Worm (Caenorhabditis elegans) whole organism, young adult: ENCODE results near the gene cdka-1.

Experiments used
- B0019.2 ChIP-seq: fragments of 200-800 bp; sonication (Bioruptor generic); conservative IDR thresholded peaks from 2 replicates; pipeline ENCODE4 v1.3.6; 2022; ENCODE audit warnings: missing genetic modification reagents, missing genetic modification characterization, missing compliant biosample characterization
- B0035.1 ChIP-seq: sonication (generic microtip); optimal IDR thresholded peaks from 2 replicates; lab custom pipeline; 2016; ENCODE audit warnings: missing genetic modification characterization, mild to moderate bottlenecking, missing compliant biosample characterization, missing genotype, missing genetic modification reagents
- B0336.3 ChIP-seq: fragments of 200-800 bp; sonication (Bioruptor generic); IDR thresholded peaks from 2 replicates; pipeline ENCODE4 v1.3.6; 2022; ENCODE audit warnings: missing genetic modification characterization, missing compliant biosample characterization
- D2030.7 ChIP-seq: fragments of 200-800 bp; sonication (Bioruptor generic); IDR thresholded peaks from 2 replicates; pipeline ENCODE4 v1.3.6; 2022; ENCODE audit warnings: missing genetic modification reagents, missing genetic modification characterization, missing compliant biosample characterization
- F33H1.4 ChIP-seq: fragments of 200-800 bp; sonication (Bioruptor generic); IDR thresholded peaks from 2 replicates; pipeline ENCODE4 v1.3.6; 2022; ENCODE audit warnings: missing genetic modification reagents, missing genetic modification characterization, missing compliant biosample characterization
- F52B5.7 ChIP-seq: sonication (generic microtip); optimal IDR thresholded peaks from 2 replicates; lab custom pipeline; 2016; ENCODE audit warnings: mild to moderate bottlenecking, missing genetic modification characterization, missing compliant biosample characterization
- F57A8.1 ChIP-seq: fragments of 200-800 bp; sonication (Bioruptor generic); optimal IDR thresholded peaks from 2 replicates; lab custom pipeline; 2018; ENCODE audit warnings: mild to moderate bottlenecking, missing genetic modification characterization, moderate library complexity, missing compliant biosample characterization
- K12H6.12 ChIP-seq: fragments of 200-800 bp; sonication (Bioruptor generic); optimal IDR thresholded peaks from 2 replicates; lab custom pipeline; 2018; ENCODE audit warnings: mild to moderate bottlenecking, missing genetic modification characterization, missing compliant biosample characterization
- Y53F4B.3 ChIP-seq: fragments of 200-800 bp; sonication (Bioruptor generic); IDR thresholded peaks from 2 replicates; pipeline ENCODE4 v1.3.6; 2022; ENCODE audit warnings: missing genetic modification reagents, missing genetic modification characterization, missing compliant biosample characterization
- Y53G8AR.9 ChIP-seq: fragments of 200-800 bp; sonication (Bioruptor generic); conservative IDR thresholded peaks from 2 replicates; pipeline ENCODE4 v1.3.6; 2022; ENCODE audit warnings: missing genetic modification reagents, missing genetic modification characterization, missing compliant biosample characterization
- aptf-3 ChIP-seq: fragments of 200-800 bp; sonication (Bioruptor generic); IDR thresholded peaks from 2 replicates; pipeline ENCODE4 v1.3.6; 2022; ENCODE audit warnings: missing genetic modification characterization, missing compliant biosample characterization
- attf-5 ChIP-seq: fragments of 200-800 bp; sonication (Bioruptor generic); optimal IDR thresholded peaks from 2 replicates; lab custom pipeline; 2018; ENCODE audit warnings: mild to moderate bottlenecking, missing genetic modification characterization, missing compliant biosample characterization
- cebp-1 ChIP-seq, 2 experiments: fragments of 200-800 bp in 1 of 2; sonication (Bioruptor generic) in 1 of 2; sonication (generic microtip) in 1 of 2; IDR thresholded peaks in 1 of 2; optimal IDR thresholded peaks in 1 of 2; 2 replicates each; pipeline versions ENCODE4 v1.3.6 to Lab custom; 2017 to 2022; ENCODE audit warnings: missing compliant biosample characterization in 2 of 2, missing genetic modification characterization in 2 of 2, mild to moderate bottlenecking in 1 of 2, missing genetic modification reagents in 1 of 2, moderate library complexity in 1 of 2
- ceh-91 ChIP-seq: fragments of 200-800 bp; sonication (Bioruptor generic); IDR thresholded peaks from 2 replicates; pipeline ENCODE4 v1.3.6; 2022; ENCODE audit warnings: missing genetic modification reagents, missing genetic modification characterization, missing compliant biosample characterization
- dox-1 ChIP-seq: fragments of 200-800 bp; sonication (Bioruptor generic); IDR thresholded peaks from 2 replicates; pipeline ENCODE4 v1.3.6; 2022; ENCODE audit warnings: missing genetic modification reagents, missing genetic modification characterization, missing compliant biosample characterization
- dpff-1 ChIP-seq: sonication (generic microtip); optimal IDR thresholded peaks from 2 replicates; lab custom pipeline; 2017; ENCODE audit warnings: mild to moderate bottlenecking, missing genetic modification characterization, missing compliant biosample characterization
- egrh-3 ChIP-seq: fragments of 200-800 bp; sonication (Bioruptor generic); IDR thresholded peaks from 2 replicates; pipeline ENCODE4 v1.3.6; 2022; ENCODE audit warnings: missing genetic modification reagents, missing genetic modification characterization, missing compliant biosample characterization
- ekl-4 ChIP-seq: fragments of 200-800 bp; sonication (Bioruptor generic); IDR thresholded peaks from 2 replicates; pipeline ENCODE4 v1.3.6; 2022; ENCODE audit warnings: missing genetic modification reagents, missing genetic modification characterization, missing compliant biosample characterization
- fkh-3 ChIP-seq: sonication (generic microtip); optimal IDR thresholded peaks from 2 replicates; lab custom pipeline; 2016; ENCODE audit warnings: mild to moderate bottlenecking, missing genetic modification characterization, missing compliant biosample characterization
- gei-17 ChIP-seq: fragments of 200-800 bp; sonication (Bioruptor generic); optimal IDR thresholded peaks from 2 replicates; lab custom pipeline; 2018; ENCODE audit warnings: mild to moderate bottlenecking, missing genetic modification characterization, missing compliant biosample characterization
- hmg-1.2 ChIP-seq: fragments of 200-800 bp; sonication (Bioruptor generic); IDR thresholded peaks from 2 replicates; pipeline ENCODE4 v1.3.6; 2022; ENCODE audit warnings: missing genetic modification reagents, missing genetic modification characterization, missing compliant biosample characterization
- hsf-1 ChIP-seq: fragments of 200-800 bp; sonication (Bioruptor generic); IDR thresholded peaks from 2 replicates; pipeline ENCODE4 v1.3.6; 2022; ENCODE audit warnings: missing genetic modification reagents, missing genetic modification characterization, missing compliant biosample characterization
- let-526 ChIP-seq: fragments of 200-800 bp; sonication (Bioruptor generic); IDR thresholded peaks from 2 replicates; pipeline ENCODE4 v1.3.6; 2022; ENCODE audit warnings: missing genetic modification reagents, missing genetic modification characterization, missing compliant biosample characterization
- lsl-1 ChIP-seq: fragments of 200-800 bp; sonication (Bioruptor generic); optimal IDR thresholded peaks from 2 replicates; lab custom pipeline; 2018; ENCODE audit warnings: mild to moderate bottlenecking, missing genetic modification characterization, moderate library complexity, missing compliant biosample characterization
- lsy-27 ChIP-seq: sonication (generic microtip); optimal IDR thresholded peaks from 2 replicates; lab custom pipeline; 2017; ENCODE audit warnings: missing genetic modification characterization, mild to moderate bottlenecking, missing compliant biosample characterization, antibody characterized with exemption, missing genotype, borderline replicate concordance; ENCODE audit not compliant: insufficient read depth
- madf-10 ChIP-seq: sonication (generic microtip); optimal IDR thresholded peaks from 2 replicates; lab custom pipeline; 2016; ENCODE audit warnings: mild to moderate bottlenecking, missing genetic modification characterization, missing compliant biosample characterization
- mcd-1 ChIP-seq: fragments of 200-800 bp; sonication (Bioruptor generic); IDR thresholded peaks from 2 replicates; pipeline ENCODE4 v1.3.6; 2022; ENCODE audit warnings: missing genetic modification reagents, missing genetic modification characterization, missing compliant biosample characterization
- mes-4 ChIP-seq: sonication (generic microtip); optimal IDR thresholded peaks from 2 replicates; lab custom pipeline; 2016; ENCODE audit warnings: missing genotype, missing genetic modification characterization, missing compliant biosample characterization
- nhr-27 ChIP-seq: fragments of 200-800 bp; sonication (Bioruptor generic); optimal IDR thresholded peaks from 2 replicates; lab custom pipeline; 2018; ENCODE audit warnings: mild to moderate bottlenecking, missing genetic modification characterization, moderate library complexity, missing compliant biosample characterization
- nhr-90 ChIP-seq: sonication (generic microtip); optimal IDR thresholded peaks from 2 replicates; lab custom pipeline; 2016; ENCODE audit warnings: missing genotype, mild to moderate bottlenecking, missing genetic modification characterization, missing compliant biosample characterization
- pbrm-1 ChIP-seq: fragments of 200-800 bp; sonication (Bioruptor generic); IDR thresholded peaks from 2 replicates; pipeline ENCODE4 v1.3.6; 2022; ENCODE audit warnings: missing genetic modification reagents, missing genetic modification characterization, missing compliant biosample characterization
- rpc-1 ChIP-seq, 2 experiments: fragments of 150-350 bp in 1 of 2; sonication (generic microtip) in 1 of 2; optimal IDR thresholded peaks; 2 replicates each; lab custom pipeline; 2014 to 2018; ENCODE audit warnings: missing biosample characterization in 1 of 2, missing genetic modification characterization in 1 of 2, missing genetic modification reagents in 1 of 2, missing genotype in 1 of 2
- tbx-9 ChIP-seq: sonication (generic microtip); optimal IDR thresholded peaks from 2 replicates; lab custom pipeline; 2016; ENCODE audit warnings: borderline replicate concordance, missing genetic modification characterization, inconsistent platforms, missing compliant biosample characterization
- tlf-1 ChIP-seq: fragments of 200-800 bp; sonication (Bioruptor generic); optimal IDR thresholded peaks from 2 replicates; lab custom pipeline; 2018; ENCODE audit warnings: mild to moderate bottlenecking, missing genetic modification characterization, missing compliant biosample characterization
- ztf-26 ChIP-seq: sonication (generic microtip); optimal IDR thresholded peaks from 2 replicates; lab custom pipeline; 2017; ENCODE audit warnings: missing genetic modification characterization, missing compliant biosample characterization

Gene cdka-1

DNA sequence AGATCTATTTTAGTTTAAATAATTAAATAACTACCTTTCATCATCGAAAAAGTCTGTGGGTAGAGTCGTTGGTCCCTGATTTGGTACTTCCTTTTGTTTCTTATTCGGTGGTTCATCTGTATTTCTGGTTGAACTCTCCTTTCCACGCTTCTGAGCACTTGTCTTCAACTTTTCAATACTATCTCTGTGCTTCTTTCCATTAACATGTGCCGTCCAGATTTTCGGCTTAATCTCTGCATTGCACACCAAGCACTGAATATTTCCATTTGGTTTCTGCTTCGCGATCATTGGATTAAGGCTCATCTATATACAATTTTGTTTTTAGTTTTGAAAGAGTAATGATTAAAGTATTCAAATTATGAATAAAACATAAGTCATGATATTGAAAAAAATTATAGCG, 41.3 kb downstream of the cdka-1 start, which contains the start of gene sel-13:
TSS of gene sel-13 (minus strand) at position 303 of the 400 bp plus-strand sequence.
- TF ChIP-seq Y53F4B.3 (GFP tag; lab: Robert Waterston, UW) (no peak), ceh-91 (GFP tag; lab: Robert Waterston, UW) (no peak), F52B5.7 (no peak), dpff-1 (tag; lab: Kevin White, UChicago) (no peak), cebp-1 (GFP tag; IDR thresholded peaks at IDR 0.05; lab: Robert Waterston, UW) (no peak), cebp-1 (tag; optimal IDR thresholded peaks at IDR 0.05; lab: Kevin White, UChicago) (no peak), lsy-27 (no peak), B0019.2 (GFP tag; lab: Robert Waterston, UW) (no peak), tbx-9 (tag; lab: Kevin White, UChicago) (no peak), K12H6.12 (tag; lab: Kevin White, UChicago) (no peak), hsf-1 (no peak), attf-5 (GFP tag; lab: Kevin White, UChicago) (no peak), F57A8.1 (GFP tag; lab: Kevin White, UChicago) (no peak), tlf-1 (GFP tag; lab: Kevin White, UChicago) (no peak), mes-4 (tag; lab: Kevin White, UChicago) (no peak), Y53G8AR.9 (GFP tag; lab: Robert Waterston, UW) (no peak), ztf-26 (tag; lab: Kevin White, UChicago) (no peak), pbrm-1 (GFP tag; lab: Robert Waterston, UW) (no peak)
- TF ChIP-seq, all 124 proteins: peak for 0

DNA sequence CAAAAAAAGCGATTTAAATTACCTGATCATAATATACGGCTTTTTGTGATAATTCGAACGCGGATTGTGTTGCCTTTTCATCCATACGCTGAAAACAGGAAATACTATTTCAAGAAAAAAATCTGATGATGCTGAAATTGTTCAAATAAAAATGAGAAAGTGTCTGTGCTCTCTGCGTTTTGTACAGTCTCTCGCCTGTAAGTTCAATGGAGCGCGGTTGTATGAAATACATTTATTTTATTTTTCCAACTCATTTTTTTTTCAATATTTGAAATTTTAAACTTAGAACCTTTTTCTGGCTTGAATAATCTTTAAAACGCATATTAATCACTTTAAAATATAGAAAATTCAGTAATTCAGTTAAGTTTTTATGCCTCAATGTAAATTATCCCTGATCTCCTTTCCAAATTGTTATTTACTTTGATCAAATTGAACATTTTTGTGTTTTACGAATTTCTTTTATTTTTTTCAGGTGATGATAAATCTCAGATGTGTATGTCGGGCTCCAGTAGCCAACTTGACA, 45.4 kb downstream of the cdka-1 start, which contains the start of the genes clp-2 and mrpl-16:
TSS of gene clp-2 (minus strand) at position 94 of the 523 bp plus-strand sequence.
TSS of gene mrpl-16 (plus strand) at position 473 of the 523 bp plus-strand sequence.
- TF ChIP-seq hmg-1.2 (GFP tag; lab: Robert Waterston, UW) (peak; percentile 96), D2030.7 (GFP tag; lab: Robert Waterston, UW) (no peak), nhr-27 (tag; lab: Kevin White, UChicago) (no peak), let-526 (no peak), F33H1.4 (GFP tag; lab: Robert Waterston, UW) (peak; percentile 14; the same call in 1 of the 2 replicates), mcd-1 (peak; percentile 51; the same call in 1 of the 2 replicates), lsl-1 (GFP tag; lab: Kevin White, UChicago) (peak; percentile 24)

DNA sequence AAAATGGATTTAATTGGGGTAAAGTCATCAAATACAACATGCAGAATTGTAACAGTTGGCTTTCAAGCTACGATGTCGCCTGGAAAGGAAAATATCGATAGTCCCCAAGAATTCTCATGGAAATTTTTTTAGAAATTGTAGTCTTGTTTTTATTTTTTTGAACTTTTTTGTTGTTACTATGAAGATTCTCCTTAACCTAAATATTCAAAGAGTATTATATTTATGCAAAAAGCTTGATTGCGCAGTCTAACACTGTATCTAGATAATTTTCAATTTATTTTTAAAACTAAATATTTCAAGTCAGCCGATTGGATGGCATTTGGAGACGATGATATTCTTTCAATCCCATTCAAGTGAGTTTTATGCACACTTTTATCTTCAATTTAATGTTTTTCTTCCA, 46.6 kb downstream of the cdka-1 start, which contains the start of gene pgap-2:
TSS of gene pgap-2 (plus strand) at position 301 of the 400 bp plus-strand sequence.
- TF ChIP-seq cebp-1 (GFP tag; IDR thresholded peaks at IDR 0.05; lab: Robert Waterston, UW), result no peak
- TF ChIP-seq cebp-1 (tag; optimal IDR thresholded peaks at IDR 0.05; lab: Kevin White, UChicago), result no peak
- no peak for TF ChIP-seq madf-10 (tag; lab: Kevin White, UChicago)
- no peak for TF ChIP-seq egrh-3 (GFP tag; lab: Robert Waterston, UW)
- no peak for TF ChIP-seq B0019.2 (GFP tag; lab: Robert Waterston, UW)
- no peak for TF ChIP-seq nhr-90 (tag; lab: Kevin White, UChicago)
- no peak for TF ChIP-seq dox-1 (GFP tag; lab: Robert Waterston, UW)
- TF ChIP-seq K12H6.12 (tag; lab: Kevin White, UChicago), result no peak
- TF ChIP-seq aptf-3, result no peak
- no peak for TF ChIP-seq gei-17 (GFP tag; lab: Kevin White, UChicago)
- no peak for TF ChIP-seq B0035.1
- no peak for TF ChIP-seq ekl-4 (GFP tag; lab: Robert Waterston, UW)
- no peak for TF ChIP-seq mcd-1
- no peak for TF ChIP-seq rpc-1 (optimal IDR thresholded peaks at IDR 0.05; lab: Kevin White, UChicago)
- no peak for TF ChIP-seq rpc-1 (tag; optimal IDR thresholded peaks at IDR 0.05; lab: Kevin White, UChicago)
- no peak for TF ChIP-seq B0336.3
- no peak for TF ChIP-seq fkh-3
